Fruit fly (Drosophila melanogaster) whole organism, wandering third instar larva: ENCODE measurements around the gene betaggt-I.

Experiments used
- Abd-B ChIP-seq: fragments of >200 bp; optimal IDR thresholded peaks from 2 replicates; lab custom pipeline; 2017; ENCODE audit warnings: missing biosample characterization, missing genetic modification characterization
- CG32264 ChIP-seq: fragments of 200-800 bp; sonication (Bioruptor generic); optimal IDR thresholded peaks from 2 replicates; lab custom pipeline; 2016; ENCODE audit warnings: missing biosample characterization, missing genetic modification characterization
- CG9705 ChIP-seq: fragments of 200-800 bp; sonication (Bioruptor generic); optimal IDR thresholded peaks from 2 replicates; lab custom pipeline; 2018; ENCODE audit warnings: missing biosample characterization, mild to moderate bottlenecking, missing genetic modification characterization
- CrebA ChIP-seq: fragments of 200-800 bp; sonication (Bioruptor generic); optimal IDR thresholded peaks from 2 replicates; lab custom pipeline; 2016; ENCODE audit warnings: missing biosample characterization, mild to moderate bottlenecking, missing genetic modification characterization, borderline replicate concordance
- Dfd ChIP-seq: fragments of >200 bp; optimal IDR thresholded peaks from 2 replicates; lab custom pipeline; 2017; ENCODE audit warnings: missing biosample characterization, missing genetic modification characterization
- Dif ChIP-seq: fragments of 200-275, 200-300 bp; sonication (Bioruptor generic); optimal IDR thresholded peaks from 2 replicates; lab custom pipeline; 2018; ENCODE audit warnings: missing biosample characterization, missing genetic modification characterization; ENCODE audit not compliant: partially characterized antibody
- GATAd ChIP-seq: sonication (Bioruptor generic); optimal IDR thresholded peaks from 2 replicates; lab custom pipeline; 2016; ENCODE audit warnings: missing biosample characterization, missing genetic modification characterization
- HLH106 ChIP-seq: fragments of 200-800 bp; optimal IDR thresholded peaks from 3 replicates; lab custom pipeline; 2019; ENCODE audit warnings: missing biosample characterization, mild to moderate bottlenecking, missing genetic modification characterization, moderate library complexity
- Hnf4 ChIP-seq: fragments of 200-800 bp; sonication (Bioruptor generic); optimal IDR thresholded peaks from 2 replicates; lab custom pipeline; 2016; ENCODE audit warnings: missing biosample characterization, mild to moderate bottlenecking, missing genetic modification characterization
- Hr83 ChIP-seq: fragments of 200-300 bp; sonication (Bioruptor generic); optimal IDR thresholded peaks from 2 replicates; lab custom pipeline; 2016; ENCODE audit warnings: missing biosample characterization, mild to moderate bottlenecking, missing genetic modification characterization, moderate library complexity; ENCODE audit not compliant: poor library complexity, severe bottlenecking
- Jra ChIP-seq: sonication (Bioruptor generic); optimal IDR thresholded peaks from 2 replicates; lab custom pipeline; 2016; ENCODE audit warnings: missing biosample characterization, missing genetic modification characterization
- Mio ChIP-seq: sonication (Bioruptor generic); optimal IDR thresholded peaks from 2 replicates; lab custom pipeline; 2016; ENCODE audit warnings: missing biosample characterization, missing genetic modification characterization
- Myc ChIP-seq: fragments of >200 bp; optimal IDR thresholded peaks from 2 replicates; lab custom pipeline; 2017
- N ChIP-seq: fragments of >200 bp; optimal IDR thresholded peaks from 2 replicates; lab custom pipeline; 2018; ENCODE audit warnings: missing biosample characterization, missing external identifiers, missing genetic modification characterization
- OdsH ChIP-seq: fragments of 200-800 bp; sonication (Bioruptor generic); optimal IDR thresholded peaks from 2 replicates; lab custom pipeline; 2016; ENCODE audit warnings: missing biosample characterization, mild to moderate bottlenecking, missing genetic modification characterization
- Rel ChIP-seq, 2 experiments: fragments of 200-800 bp; sonication (Bioruptor generic) in 1 of 2; optimal IDR thresholded peaks; 2 replicates in 1 of 2; 3 replicates in 1 of 2; lab custom pipeline; 2016 to 2019; ENCODE audit warnings: mild to moderate bottlenecking in 2 of 2, missing biosample characterization in 2 of 2, missing genetic modification characterization in 2 of 2, moderate library complexity in 1 of 2
- Sp1 ChIP-seq: fragments of 200-800 bp; sonication (Bioruptor generic); optimal IDR thresholded peaks from 3 replicates; lab custom pipeline; 2019; ENCODE audit warnings: missing biosample characterization, mild to moderate bottlenecking, missing genetic modification characterization, moderate library complexity
- Vsx2 ChIP-seq: fragments of 200-300, 225-300 bp; sonication (Bioruptor generic); optimal IDR thresholded peaks from 2 replicates; lab custom pipeline; 2018; ENCODE audit warnings: missing biosample characterization, missing genetic modification characterization; ENCODE audit not compliant: partially characterized antibody
- br ChIP-seq: fragments of 200-800 bp; sonication (Bioruptor generic); optimal IDR thresholded peaks from 2 replicates; lab custom pipeline; 2016; ENCODE audit warnings: missing biosample characterization, missing genetic modification characterization
- brk ChIP-seq: fragments of 200-800 bp; sonication (Bioruptor generic); optimal IDR thresholded peaks from 2 replicates; lab custom pipeline; 2016; ENCODE audit warnings: missing biosample characterization, mild to moderate bottlenecking, missing genetic modification characterization
- dl ChIP-seq, 2 experiments: fragments of 175-275, 200-275 bp in 1 of 2; fragments of 200-275 bp in 1 of 2; sonication (Bioruptor generic); optimal IDR thresholded peaks; lab custom pipeline; 2018; ENCODE audit warnings: mild to moderate bottlenecking in 2 of 2, missing biosample characterization in 2 of 2, missing genetic modification characterization in 2 of 2, moderate library complexity in 2 of 2; ENCODE audit not compliant: partially characterized antibody in 2 of 2, insufficient read depth in 1 of 2
- dmrt93B ChIP-seq: fragments of 200-800 bp; sonication (Bioruptor generic); optimal IDR thresholded peaks from 2 replicates; lab custom pipeline; 2018; ENCODE audit warnings: missing biosample characterization, mild to moderate bottlenecking, missing genetic modification characterization
- dsf ChIP-seq: sonication (Bioruptor generic); optimal IDR thresholded peaks from 2 replicates; lab custom pipeline; 2016; ENCODE audit warnings: missing biosample characterization, missing genetic modification characterization, borderline replicate concordance
- ey ChIP-seq: fragments of 200-800 bp; sonication (Bioruptor generic); optimal IDR thresholded peaks from 2 replicates; lab custom pipeline; 2016; ENCODE audit warnings: missing biosample characterization, missing genetic modification characterization
- foxo ChIP-seq, 2 experiments: fragments of 200-800 bp; sonication (Bioruptor generic); optimal IDR thresholded peaks; 2 replicates in 1 of 2; 3 replicates in 1 of 2; lab custom pipeline; 2016 to 2017; ENCODE audit warnings: missing biosample characterization in 2 of 2, missing genetic modification characterization in 2 of 2
- fru ChIP-seq: fragments of 200-800 bp; sonication (Bioruptor generic); optimal IDR thresholded peaks from 3 replicates; lab custom pipeline; 2016; ENCODE audit warnings: missing biosample characterization, mild to moderate bottlenecking, missing genetic modification characterization
- h ChIP-seq: fragments of 200-800 bp; sonication (Bioruptor generic); optimal IDR thresholded peaks from 3 replicates; lab custom pipeline; 2016; ENCODE audit warnings: missing biosample characterization, mild to moderate bottlenecking, missing genetic modification characterization
- jim ChIP-seq: fragments of 175-275, 200-325 bp; sonication (Bioruptor generic); optimal IDR thresholded peaks from 2 replicates; lab custom pipeline; 2016; ENCODE audit warnings: missing biosample characterization, mild to moderate bottlenecking, missing genetic modification characterization
- pan ChIP-seq: fragments of >200 bp; optimal IDR thresholded peaks from 2 replicates; lab custom pipeline; 2017
- psq ChIP-seq: fragments of 200-800 bp; sonication (Bioruptor generic); optimal IDR thresholded peaks from 3 replicates; lab custom pipeline; 2017; ENCODE audit warnings: missing biosample characterization, mild to moderate bottlenecking, missing genetic modification characterization, moderate library complexity
- sage ChIP-seq: fragments of 200-800 bp; sonication (Bioruptor generic); optimal IDR thresholded peaks from 2 replicates; lab custom pipeline; 2016; ENCODE audit warnings: missing biosample characterization, mild to moderate bottlenecking, missing genetic modification characterization
- sv ChIP-seq: fragments of 200-800 bp; sonication (Bioruptor generic); optimal IDR thresholded peaks from 3 replicates; lab custom pipeline; 2016; ENCODE audit warnings: missing biosample characterization, missing genetic modification characterization
- tai ChIP-seq: sonication (Bioruptor generic); optimal IDR thresholded peaks from 2 replicates; lab custom pipeline; 2016; ENCODE audit warnings: missing biosample characterization, missing genetic modification characterization
- woc ChIP-seq: sonication (Bioruptor generic); optimal IDR thresholded peaks from 2 replicates; lab custom pipeline; 2016; ENCODE audit warnings: missing biosample characterization, mild to moderate bottlenecking, missing genetic modification characterization

betaggt-I gene

DNA sequence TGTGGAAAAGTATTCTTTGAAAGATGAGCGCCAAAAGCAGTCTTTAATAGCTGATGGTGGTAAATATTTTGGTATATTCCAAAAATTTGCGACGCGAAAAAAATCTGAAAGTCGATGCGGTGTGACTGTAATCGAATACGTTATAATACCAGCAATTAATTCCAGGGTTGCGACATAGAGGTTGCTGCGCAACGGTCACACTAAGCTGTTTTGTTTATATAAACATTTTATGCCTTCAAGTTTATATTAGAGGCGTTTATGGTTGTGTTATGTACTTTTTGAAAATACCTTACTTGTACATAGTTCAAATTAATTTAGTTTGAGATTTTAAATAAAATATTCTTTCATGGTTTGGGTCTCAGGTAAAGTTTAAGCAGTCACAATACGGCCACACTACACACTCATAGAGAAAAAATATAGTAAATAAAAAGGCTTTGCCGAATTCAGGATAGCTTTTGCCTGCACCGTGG is 26.0 kb downstream of the betaggt-I start, which contains the start of gene CG14043:
Gene CG14043, plus strand, starts transcription at position 374 of the 470 bp plus-strand sequence.
- TF ChIP-seq HLH106 (tag; lab: Kevin White, UChicago) (peak; percentile 2), Rel (GFP tag; optimal IDR thresholded peaks at IDR 0.05; lab: Kevin White, UChicago) (no peak), Rel (tag; optimal IDR thresholded peaks at IDR 0.05; lab: Kevin White, UChicago) (peak; percentile 51), dsf (GFP tag; lab: Kevin White, UChicago) (no peak), sage (GFP tag; lab: Kevin White, UChicago) (no peak), jim (GFP tag; lab: Kevin White, UChicago) (no peak), Jra (GFP tag; lab: Kevin White, UChicago) (no peak), Myc (lab: Kevin White, UChicago) (peak; percentile 46), CG9705 (GFP tag; lab: Kevin White, UChicago) (no peak)

dm6 chr2L:4973731-4974415 is 28.5 kb downstream of the betaggt-I start, which contains the start of gene mRpL28:
TSS of gene mRpL28 (plus strand) at chr2L:4973976.
- TF ChIP-seq h (GFP tag; lab: Kevin White, UChicago) (no peak), dmrt93B (GFP tag; lab: Kevin White, UChicago) (no peak), sage (GFP tag; lab: Kevin White, UChicago) (no peak), sv (GFP tag; lab: Kevin White, UChicago) (no peak), Myc (lab: Kevin White, UChicago) (no peak), woc (GFP tag; lab: Kevin White, UChicago) (no peak), Vsx2 (GFP tag; lab: Kevin White, UChicago) (no peak), CrebA (GFP tag; lab: Kevin White, UChicago) (no peak), Mio (GFP tag; lab: Kevin White, UChicago) (no peak), Rel (GFP tag; optimal IDR thresholded peaks at IDR 0.05; lab: Kevin White, UChicago) (no peak), Rel (tag; optimal IDR thresholded peaks at IDR 0.05; lab: Kevin White, UChicago) (peak; percentile 88), ey (peak; percentile 26), psq (peak; percentile 2), Dfd (GFP tag; lab: Kevin White, UChicago) (no peak), foxo (GFP tag; optimal IDR thresholded peaks at IDR 0.05; lab: Kevin White, UChicago) (no peak), jim (GFP tag; lab: Kevin White, UChicago) (no peak), Dif (GFP tag; lab: Kevin White, UChicago) (no peak), fru (GFP tag; lab: Kevin White, UChicago) (no peak), OdsH (no peak), N (GFP tag; lab: Kevin White, UChicago) (no peak), br (no peak), dl (GFP tag; optimal IDR thresholded peaks at IDR 0.05; lab: Kevin White, UChicago; ENCODE audit: insufficient read depth in 1 of 2, partially characterized antibody in 2 of 2) (no peak), tai (GFP tag; lab: Kevin White, UChicago) (no peak), CG9705 (GFP tag; lab: Kevin White, UChicago) (no peak), HLH106 (tag; lab: Kevin White, UChicago) (peak; percentile 15), Hr83 (GFP tag; lab: Kevin White, UChicago) (peak; percentile 16), Hnf4 (GFP tag; lab: Kevin White, UChicago) (no peak), Jra (GFP tag; lab: Kevin White, UChicago) (no peak), brk (GFP tag; lab: Kevin White, UChicago) (no peak), Sp1 (no peak), pan (lab: Kevin White, UChicago) (no peak), dsf (GFP tag; lab: Kevin White, UChicago) (no peak), CG32264 (GFP tag; lab: Kevin White, UChicago) (no peak), Abd-B (no peak), GATAd (GFP tag; lab: Kevin White, UChicago) (no peak)
